Fruit fly (Drosophila melanogaster): Measurements from ENCODE around the gene CG12689.

Gene CG12689

dm6 chrX:7579023-7579422 is 6.9 kb downstream of the CG12689 start (continued):
- TF ChIP-seq CG33557 (GFP tag; optimal IDR thresholded peaks at IDR 0.05) (no peak), kni (GFP tag; optimal IDR thresholded peaks at IDR 0.05) (no peak), CG12236 (GFP tag; optimal IDR thresholded peaks at IDR 0.05) (no peak), CG11085 (GFP tag; IDR thresholded peaks at IDR 0.05) (no peak), crp (GFP tag; optimal IDR thresholded peaks at IDR 0.05) (no peak), CG2202 (tag; optimal IDR thresholded peaks at IDR 0.05) (no peak), ham (GFP tag; IDR thresholded peaks at IDR 0.05) (no peak), CG18764 (GFP tag; optimal IDR thresholded peaks at IDR 0.05) (no peak), ro (GFP tag; IDR thresholded peaks at IDR 0.05) (no peak), B-H1 (GFP tag; IDR thresholded peaks at IDR 0.05) (no peak), Myb (GFP tag; optimal IDR thresholded peaks at IDR 0.05) (no peak), Abd-B (GFP tag; optimal IDR thresholded peaks at IDR 0.05) (no peak), Ptx1 (GFP tag; IDR thresholded peaks at IDR 0.05) (peak; percentile 30; the same call in 1 of the 2 replicates), CG32532 (GFP tag; IDR thresholded peaks at IDR 0.05) (peak; percentile 45; the same call in 1 of the 2 replicates), ftz-f1 (GFP tag; optimal IDR thresholded peaks at IDR 0.05) (no peak), Sox102F (GFP tag; optimal IDR thresholded peaks at IDR 0.05) (peak; percentile 3), Ets97D (GFP tag; optimal IDR thresholded peaks at IDR 0.05) (no peak), zen2 (GFP tag; IDR thresholded peaks at IDR 0.05; ENCODE audit: partially characterized antibody) (no peak), amos (GFP tag; IDR thresholded peaks at IDR 0.05; ENCODE audit: partially characterized antibody) (no peak), CG14710 (tag; optimal IDR thresholded peaks at IDR 0.05) (no peak), peb (GFP tag; IDR thresholded peaks at IDR 0.05) (no peak), MESR4 (GFP tag; optimal IDR thresholded peaks at IDR 0.05) (no peak), gem (tag; optimal IDR thresholded peaks at IDR 0.05) (peak; percentile 24), run (tag; optimal IDR thresholded peaks at IDR 0.05) (no peak), CG3281 (GFP tag; optimal IDR thresholded peaks at IDR 0.05) (peak; percentile 17), Lpt (GFP tag; optimal IDR thresholded peaks at IDR 0.05) (no peak), CG32767 (GFP tag; IDR thresholded peaks at IDR 0.05) (no peak), chinmo (GFP tag; IDR thresholded peaks at IDR 0.05; ENCODE audit: partially characterized antibody) (no peak), Hey (tag; optimal IDR thresholded peaks at IDR 0.05) (no peak), wek (GFP tag; optimal IDR thresholded peaks at IDR 0.05) (no peak), Hsf (GFP tag; optimal IDR thresholded peaks at IDR 0.05) (no peak), fd64A (GFP tag; optimal IDR thresholded peaks at IDR 0.05) (no peak), CG31365 (tag; optimal IDR thresholded peaks at IDR 0.05) (no peak), p53 (GFP tag; optimal IDR thresholded peaks at IDR 0.05) (no peak), CG43689 (GFP tag; IDR thresholded peaks at IDR 0.05) (no peak), CG15269 (tag; optimal IDR thresholded peaks at IDR 0.05) (peak; percentile 27), lilli (GFP tag; optimal IDR thresholded peaks at IDR 0.05) (peak; percentile 18), Ets65A (GFP tag) (no peak), sim (GFP tag; IDR thresholded peaks at IDR 0.05) (no peak), Drgx (GFP tag; IDR thresholded peaks at IDR 0.05) (peak; percentile 56; the same call in 1 of the 2 replicates), ind (GFP tag; optimal IDR thresholded peaks at IDR 0.05) (no peak), chif (GFP tag; optimal IDR thresholded peaks at IDR 0.05) (no peak), CG7271 (tag; optimal IDR thresholded peaks at IDR 0.05) (no peak), al (GFP tag; IDR thresholded peaks at IDR 0.05) (no peak), hbn (GFP tag; IDR thresholded peaks at IDR 0.05; ENCODE audit: partially characterized antibody) (no peak), PHDP (tag; optimal IDR thresholded peaks at IDR 0.05) (peak; percentile 13), CG8281 (tag; optimal IDR thresholded peaks at IDR 0.05) (no peak), Ravus (GFP tag; IDR thresholded peaks at IDR 0.05) (no peak; the same call in 1 of the 2 replicates), gcm2 (GFP tag; optimal IDR thresholded peaks at IDR 0.05) (no peak), sd (tag; optimal IDR thresholded peaks at IDR 0.05) (no peak), lov (optimal IDR thresholded peaks at IDR 0.05) (no peak), lov (GFP tag; IDR thresholded peaks at IDR 0.05) (no peak)
